Worm (Caenorhabditis elegans): Measurements from ENCODE around the gene srlf-18.

DNA sequence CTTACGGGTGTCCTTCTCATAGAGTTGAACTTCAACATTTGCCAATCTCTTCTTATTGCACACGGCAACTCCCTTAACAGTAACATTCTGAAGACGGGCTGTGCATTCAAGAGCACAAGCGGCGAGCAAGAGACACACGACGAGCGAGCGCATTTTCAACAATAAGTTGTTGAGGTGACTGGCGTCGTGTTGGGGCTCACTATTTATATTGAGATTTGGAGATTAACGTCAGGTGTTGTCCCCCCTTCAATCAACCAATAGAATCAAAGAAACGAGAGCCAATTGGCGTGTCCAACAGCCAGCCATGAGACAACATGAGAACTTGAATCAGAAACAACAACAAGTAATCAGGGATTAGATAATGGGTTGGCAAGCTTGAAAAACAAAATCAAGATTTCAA lies 37.3 kb downstream of the srlf-18 start, which contains the start of gene ttr-16:
- no peak for TF ChIP-seq nhr-237 (tag; optimal IDR thresholded peaks at IDR 0.05)
- TF ChIP-seq egl-27 (tag; optimal IDR thresholded peaks at IDR 0.05) = no peak
- no peak for TF ChIP-seq lin-13 (GFP tag; optimal IDR thresholded peaks at IDR 0.05)
- no peak for TF ChIP-seq elt-3 (tag; optimal IDR thresholded peaks at IDR 0.05)
- no peak for TF ChIP-seq nhr-12 (tag; optimal IDR thresholded peaks at IDR 0.05)
- TF ChIP-seq ztf-11 (tag; optimal IDR thresholded peaks at IDR 0.05) = no peak
- no peak for TF ChIP-seq peb-1 (tag; optimal IDR thresholded peaks at IDR 0.05)
- no peak for TF ChIP-seq nhr-11 (tag; optimal IDR thresholded peaks at IDR 0.05)
- TF ChIP-seq unc-39 (tag; optimal IDR thresholded peaks at IDR 0.05) = no peak
- TF ChIP-seq zag-1 (tag; optimal IDR thresholded peaks at IDR 0.05) = no peak
- TF ChIP-seq ceh-16 (tag; optimal IDR thresholded peaks at IDR 0.05) = no peak
- no peak for TF ChIP-seq dmd-4 (tag; optimal IDR thresholded peaks at IDR 0.05)
- TF ChIP-seq nhr-77 (tag; optimal IDR thresholded peaks at IDR 0.05) = no peak

Data from whole organism, L2 larva.